Worm (Caenorhabditis elegans) whole organism, L4/young adult: ENCODE data around the gene frm-7.

ENCODE experiments used
- W03F9.2 ChIP-seq: fragments of 150-350 bp; optimal IDR thresholded peaks from 2 replicates; lab custom pipeline; 2014; ENCODE audit warnings: missing biosample characterization, missing genetic modification characterization
- dao-5 ChIP-seq: sonication (generic microtip); optimal IDR thresholded peaks from 2 replicates; lab custom pipeline; 2016; ENCODE audit warnings: missing genotype, missing genetic modification characterization, moderate library complexity, missing compliant biosample characterization
- him-1 ChIP-seq: sonication (generic microtip); optimal IDR thresholded peaks from 2 replicates; lab custom pipeline; 2016; ENCODE audit warnings: missing genotype, missing genetic modification reagents, missing genetic modification characterization, missing compliant biosample characterization

DNA sequence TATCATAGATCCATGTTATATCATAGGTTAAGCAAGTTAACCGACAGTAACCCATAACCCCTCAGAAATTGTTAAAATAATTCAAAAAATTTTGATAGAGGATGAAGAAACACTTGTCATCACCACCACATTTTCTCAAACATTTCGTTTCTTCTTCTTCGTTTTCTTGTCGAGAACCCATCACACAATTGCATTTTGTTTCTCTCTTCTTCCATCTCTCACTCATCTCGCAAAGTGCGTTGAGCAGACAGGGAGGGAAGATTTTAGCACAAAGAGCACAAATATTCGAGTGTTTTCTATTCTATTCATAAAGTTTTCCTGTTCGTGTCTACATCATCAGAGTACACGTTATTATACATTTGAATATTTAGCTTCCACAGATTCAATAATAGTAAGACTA, 12.1 kb downstream of the frm-7 start:
- peak; percentile 18 for TF ChIP-seq him-1 (tag; lab: Kevin White, UChicago)
- no peak for TF ChIP-seq W03F9.2 (tag; lab: Kevin White, UChicago)
- TF ChIP-seq dao-5 (tag; lab: Kevin White, UChicago): no peak
